Worm (Caenorhabditis elegans) whole organism, L4/young adult: ENCODE data around the gene T05B4.10.

Experiments used
- dao-5 ChIP-seq: sonication (generic microtip); optimal IDR thresholded peaks from 2 replicates; lab custom pipeline; 2016; ENCODE audit warnings: missing genotype, missing genetic modification characterization, moderate library complexity, missing compliant biosample characterization
- him-1 ChIP-seq: sonication (generic microtip); optimal IDR thresholded peaks from 2 replicates; lab custom pipeline; 2016; ENCODE audit warnings: missing genotype, missing genetic modification reagents, missing genetic modification characterization, missing compliant biosample characterization

DNA sequence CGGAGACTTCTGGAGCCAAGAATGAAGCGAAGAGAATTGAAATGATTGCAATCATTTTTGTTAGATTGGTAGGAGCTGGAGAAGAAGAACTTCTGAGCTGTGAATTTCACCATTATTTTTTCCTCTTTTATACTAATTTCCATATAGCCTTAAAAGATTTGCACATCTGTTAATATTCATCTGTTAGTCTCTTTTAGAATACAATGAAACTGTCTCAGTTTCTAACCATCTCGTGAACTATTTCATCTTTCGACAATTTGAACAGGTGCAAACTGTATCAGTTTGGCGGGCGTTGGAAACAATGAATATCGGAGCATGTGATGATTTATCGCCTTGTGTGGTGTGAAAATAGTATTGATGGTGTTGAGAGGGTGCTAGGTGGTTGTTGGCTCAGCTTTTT, 1.9 kb upstream of the T05B4.10 start, which contains the start of gene phat-5:
- TF ChIP-seq dao-5 (tag; lab: Kevin White, UChicago), result no peak
- no peak for TF ChIP-seq him-1 (tag; lab: Kevin White, UChicago)
